Fruit fly (Drosophila melanogaster) whole organism, adult: ENCODE results near the gene CG10298.

Experiments
- CG11617 ChIP-seq: fragments of 200-800 bp; sonication (Bioruptor generic); optimal IDR thresholded peaks from 2 replicates; lab custom pipeline; 2017; ENCODE audit warnings: mild to moderate bottlenecking, missing biosample characterization, missing genetic modification reagents, missing genetic modification characterization
- CG12768 ChIP-seq: fragments of 200-800 bp; sonication (Bioruptor generic); optimal IDR thresholded peaks from 2 replicates; lab custom pipeline; 2017; ENCODE audit warnings: missing biosample characterization, missing genetic modification characterization, mild to moderate bottlenecking, moderate library complexity, missing genetic modification reagents
- CG14711 ChIP-seq: fragments of 200-800 bp; sonication (Bioruptor generic); optimal IDR thresholded peaks from 2 replicates; lab custom pipeline; 2018; ENCODE audit warnings: missing biosample characterization, mild to moderate bottlenecking, missing genetic modification characterization, moderate library complexity
- CG1620 ChIP-seq: fragments of 200-800 bp; sonication (Bioruptor generic); optimal IDR thresholded peaks from 2 replicates; lab custom pipeline; 2016; ENCODE audit warnings: missing biosample characterization, missing genetic modification characterization
- CG33017 ChIP-seq: fragments of 200-800 bp; sonication (Bioruptor generic); optimal IDR thresholded peaks from 2 replicates; lab custom pipeline; 2018; ENCODE audit warnings: missing biosample characterization, mild to moderate bottlenecking, missing genetic modification characterization, moderate library complexity
- CG5204 ChIP-seq: fragments of 200-800 bp; sonication (Bioruptor generic); optimal IDR thresholded peaks from 2 replicates; lab custom pipeline; 2016; ENCODE audit warnings: missing biosample characterization, missing genetic modification characterization
- CG7045 ChIP-seq: fragments of 200-800 bp; sonication (Bioruptor generic); optimal IDR thresholded peaks from 2 replicates; lab custom pipeline; 2017; ENCODE audit warnings: missing biosample characterization, mild to moderate bottlenecking, missing genetic modification characterization
- CG7101 ChIP-seq: fragments of 200-800 bp; sonication (Bioruptor generic); optimal IDR thresholded peaks from 2 replicates; lab custom pipeline; 2018; ENCODE audit warnings: missing biosample characterization, mild to moderate bottlenecking, missing genetic modification characterization, moderate library complexity
- Clk ChIP-seq: fragments of 200-800 bp; sonication (Bioruptor generic); optimal IDR thresholded peaks from 2 replicates; lab custom pipeline; 2017; ENCODE audit warnings: missing biosample characterization, missing genetic modification characterization
- Crg-1 ChIP-seq: fragments of 200-800 bp; sonication (Bioruptor generic); optimal IDR thresholded peaks from 2 replicates; lab custom pipeline; 2016; ENCODE audit warnings: missing biosample characterization, missing genetic modification characterization
- Hr96 ChIP-seq: fragments of 200-800 bp; sonication (Bioruptor generic); optimal IDR thresholded peaks from 2 replicates; lab custom pipeline; 2016; ENCODE audit warnings: missing biosample characterization, missing genetic modification characterization
- Mnt ChIP-seq: fragments of 200-800 bp; sonication (Bioruptor generic); optimal IDR thresholded peaks from 2 replicates; lab custom pipeline; 2016; ENCODE audit warnings: missing biosample characterization, mild to moderate bottlenecking, missing genetic modification characterization
- bab1 ChIP-seq: fragments of 200-800 bp; sonication (Bioruptor generic); optimal IDR thresholded peaks from 3 replicates; lab custom pipeline; 2019; ENCODE audit warnings: missing biosample characterization, mild to moderate bottlenecking, missing genetic modification characterization, moderate library complexity
- cic ChIP-seq: fragments of 200-800 bp; sonication (Bioruptor generic); optimal IDR thresholded peaks from 2 replicates; lab custom pipeline; 2017; ENCODE audit warnings: missing biosample characterization, mild to moderate bottlenecking, missing genetic modification characterization, moderate library complexity
- cnc ChIP-seq, 2 experiments: fragments of >200 bp; optimal IDR thresholded peaks; 2 replicates each; lab custom pipeline; 2017
- kay ChIP-seq: fragments of 200-800 bp; sonication (Bioruptor generic); peaks from one replicate; lab custom pipeline; 2016; ENCODE audit warnings: missing biosample characterization, missing genetic modification characterization, borderline replicate concordance
- ovo ChIP-seq: fragments of 200-800 bp; sonication (Bioruptor generic); optimal IDR thresholded peaks from 2 replicates; lab custom pipeline; 2016; ENCODE audit warnings: missing biosample characterization, missing genetic modification characterization
- pad ChIP-seq: fragments of 200-800 bp; sonication (Bioruptor generic); optimal IDR thresholded peaks from 3 replicates; lab custom pipeline; 2017; ENCODE audit warnings: missing biosample characterization, missing genetic modification characterization, mild to moderate bottlenecking, moderate library complexity, missing genetic modification reagents
- tj ChIP-seq: fragments of 200-800 bp; sonication (Bioruptor generic); optimal IDR thresholded peaks from 3 replicates; lab custom pipeline; 2017; ENCODE audit warnings: missing biosample characterization, mild to moderate bottlenecking, missing genetic modification characterization, moderate library complexity
- toe ChIP-seq: fragments of 200-800 bp; sonication (Bioruptor generic); optimal IDR thresholded peaks from 2 replicates; lab custom pipeline; 2016; ENCODE audit warnings: missing biosample characterization, missing genetic modification characterization

Gene CG10298

dm6 chr3R:6304947-6305346 lies 37.9 kb upstream of the CG10298 start, which contains the start of gene Osi16:
Osi16 (plus strand) TSS chr3R:6305247.
- TF ChIP-seq Crg-1 (GFP tag; lab: Kevin White, UChicago) (no peak), CG7101 (tag; lab: Kevin White, UChicago) (no peak), CG7045 (no peak), CG5204 (GFP tag; lab: Kevin White, UChicago) (no peak), Clk (no peak), toe (no peak), tj (GFP tag; lab: Kevin White, UChicago) (no peak), cic (no peak), bab1 (GFP tag; lab: Kevin White, UChicago) (no peak), ovo (GFP tag; lab: Kevin White, UChicago) (no peak), Hr96 (no peak), CG12768 (GFP tag; lab: Kevin White, UChicago) (no peak), kay (GFP tag; lab: Kevin White, UChicago) (no peak), CG14711 (tag; lab: Kevin White, UChicago) (no peak)

DNA sequence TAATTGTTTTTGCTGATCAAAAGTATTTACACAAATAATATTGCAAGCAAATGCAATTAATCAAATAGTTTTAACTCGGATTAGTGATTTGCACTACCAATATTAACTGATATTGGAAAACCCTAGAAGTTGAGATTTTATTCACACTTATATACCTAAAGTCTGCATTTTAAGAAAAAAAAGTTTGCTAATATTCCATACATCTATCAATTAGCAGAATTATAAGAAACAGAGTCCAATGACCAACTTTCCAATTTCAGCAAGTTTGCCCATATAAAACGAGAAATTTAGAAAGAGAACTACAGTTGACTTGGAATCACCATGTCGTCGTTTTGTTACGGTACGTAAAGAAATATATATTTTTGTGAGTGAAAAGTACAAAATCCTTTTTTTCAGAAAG lies 36.2 kb upstream of the CG10298 start, which contains the start of gene CG46026:
CG46026 (plus strand) TSS at position 301 of the 400 bp plus-strand sequence.
- TF ChIP-seq bab1 (GFP tag; lab: Kevin White, UChicago) = no peak

DNA sequence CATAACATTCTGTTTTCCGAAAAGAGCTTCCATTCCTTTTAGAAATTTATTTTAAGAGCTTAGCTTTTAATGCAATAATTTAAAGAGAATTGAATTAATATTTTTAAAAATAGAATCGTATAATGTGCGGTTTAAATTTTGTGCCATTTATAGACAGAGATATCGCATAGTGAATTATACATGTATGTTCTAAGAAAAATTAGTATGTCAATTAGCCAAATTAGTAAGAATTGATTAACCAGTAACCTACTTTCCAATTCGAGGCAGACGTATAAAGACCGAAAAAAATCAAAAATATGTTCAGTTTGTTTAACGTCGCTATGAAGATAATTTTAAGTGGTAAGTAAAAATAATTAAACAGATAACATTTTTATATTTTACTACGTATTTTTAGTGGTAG lies 33.1 kb upstream of the CG10298 start, which contains the start of gene CG31560:
CG31560 (plus strand) TSS at position 301 of the 400 bp plus-strand sequence.
- TF ChIP-seq cic = no peak
- no peak for TF ChIP-seq bab1 (GFP tag; lab: Kevin White, UChicago)
- no peak for TF ChIP-seq tj (GFP tag; lab: Kevin White, UChicago)
- no peak for TF ChIP-seq pad (GFP tag; lab: Kevin White, UChicago)
- no peak for TF ChIP-seq Mnt (GFP tag; lab: Kevin White, UChicago)
- no peak for TF ChIP-seq CG7101 (tag; lab: Kevin White, UChicago)
- no peak for TF ChIP-seq CG5204 (GFP tag; lab: Kevin White, UChicago)
- no peak for TF ChIP-seq CG14711 (tag; lab: Kevin White, UChicago)
- no peak for TF ChIP-seq CG12768 (GFP tag; lab: Kevin White, UChicago)
- no peak for TF ChIP-seq CG11617
- no peak for TF ChIP-seq Hr96
- TF ChIP-seq CG33017 (tag; lab: Kevin White, UChicago) = no peak
- no peak for TF ChIP-seq Crg-1 (GFP tag; lab: Kevin White, UChicago)
- no peak for TF ChIP-seq CG1620 (GFP tag; lab: Kevin White, UChicago)
- TF ChIP-seq ovo (GFP tag; lab: Kevin White, UChicago) = no peak

DNA sequence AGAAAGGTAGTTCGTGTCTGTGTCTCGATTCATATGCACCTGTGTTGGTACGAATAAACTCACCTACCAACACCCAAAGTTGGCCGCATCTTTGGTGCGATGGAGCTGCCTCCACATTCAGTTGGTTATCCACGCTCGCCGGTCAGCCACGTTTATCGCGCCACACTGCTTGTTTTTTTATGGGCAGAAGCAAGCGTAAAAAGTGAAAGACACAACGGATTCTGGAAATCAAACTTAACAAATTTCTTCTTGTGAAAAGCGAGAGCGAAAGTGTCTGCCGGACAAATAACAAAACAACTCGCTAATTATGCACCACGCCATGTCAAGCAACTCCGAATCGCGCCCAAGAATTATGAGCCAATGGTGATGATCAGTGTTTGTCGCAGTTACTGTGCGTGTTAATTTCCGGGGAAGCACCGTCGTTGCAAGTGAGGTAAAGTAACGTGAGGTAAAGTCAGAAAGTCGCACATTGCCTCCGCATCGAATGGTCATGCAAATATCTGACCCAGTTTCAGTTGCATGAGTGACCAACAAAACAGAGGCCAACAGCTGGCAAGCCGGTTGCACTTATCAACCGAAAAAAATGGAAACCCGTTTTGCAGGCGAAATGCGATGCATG lies 31.1 kb upstream of the CG10298 start, which contains the start of gene Osi17:
Osi17 (plus strand) TSS at position 132 of the 619 bp plus-strand sequence.
- TF ChIP-seq Mnt (GFP tag; lab: Kevin White, UChicago) (no peak), Crg-1 (GFP tag; lab: Kevin White, UChicago) (no peak), CG7101 (tag; lab: Kevin White, UChicago) (no peak), CG7045 (no peak), CG5204 (GFP tag; lab: Kevin White, UChicago) (no peak), Clk (no peak), CG11617 (no peak), toe (no peak), CG12768 (GFP tag; lab: Kevin White, UChicago) (no peak), ovo (GFP tag; lab: Kevin White, UChicago) (no peak), CG1620 (GFP tag; lab: Kevin White, UChicago) (no peak), CG14711 (tag; lab: Kevin White, UChicago) (no peak), cnc (optimal IDR thresholded peaks at IDR 0.05; lab: Kevin White, UChicago) (no peak)

- TF ChIP-seq Mnt (GFP tag; lab: Kevin White, UChicago) = no peak
- TF ChIP-seq bab1 (GFP tag; lab: Kevin White, UChicago) = no peak
- no peak for TF ChIP-seq tj (GFP tag; lab: Kevin White, UChicago)
- no peak for TF ChIP-seq CG33017 (tag; lab: Kevin White, UChicago)
- no peak for TF ChIP-seq Hr96
- no peak for TF ChIP-seq CG5204 (GFP tag; lab: Kevin White, UChicago)
These were observed 27.7 kb upstream of the CG10298 start for dm6 chr3R:6315078-6315477.

DNA sequence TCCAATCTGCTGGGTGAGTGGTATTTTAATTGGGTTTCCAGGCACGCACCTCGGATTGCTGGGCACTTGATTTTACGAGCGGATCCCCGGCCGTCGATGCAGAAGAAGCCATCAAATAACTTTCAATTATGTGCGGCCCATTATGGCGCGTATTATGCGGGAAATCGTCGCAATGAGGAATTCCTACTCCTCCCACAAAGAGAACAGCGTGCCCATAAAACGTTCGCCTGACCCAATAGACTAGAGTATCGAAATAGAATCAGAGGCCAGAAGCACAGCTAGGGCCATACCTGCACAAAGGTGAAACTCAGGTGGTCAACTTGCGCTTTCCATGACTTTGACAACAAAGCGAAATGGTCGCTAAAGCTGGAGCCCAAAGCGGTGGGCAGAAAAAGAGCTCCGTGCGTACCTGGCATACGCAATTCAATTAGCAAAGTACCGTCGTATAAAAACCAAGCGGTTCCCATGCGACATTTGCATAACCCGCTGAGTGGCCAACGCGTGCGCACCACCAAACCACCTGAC lies 13.0 kb upstream of the CG10298 start, which contains the start of gene Osi18:
Osi18 (plus strand) TSS at position 475 of the 525 bp plus-strand sequence.
- no peak for TF ChIP-seq CG7045
- TF ChIP-seq kay (GFP tag; lab: Kevin White, UChicago) = no peak
- no peak for TF ChIP-seq CG7101 (tag; lab: Kevin White, UChicago)
- TF ChIP-seq Hr96 = no peak
- no peak for TF ChIP-seq CG5204 (GFP tag; lab: Kevin White, UChicago)
- no peak for TF ChIP-seq cic
- no peak for TF ChIP-seq Clk
- no peak for TF ChIP-seq pad (GFP tag; lab: Kevin White, UChicago)
- no peak for TF ChIP-seq CG14711 (tag; lab: Kevin White, UChicago)
- no peak for TF ChIP-seq CG11617
- no peak for TF ChIP-seq toe
- TF ChIP-seq Mnt (GFP tag; lab: Kevin White, UChicago) = no peak
- TF ChIP-seq Crg-1 (GFP tag; lab: Kevin White, UChicago) = no peak
- TF ChIP-seq CG33017 (tag; lab: Kevin White, UChicago) = no peak
- no peak for TF ChIP-seq cnc (optimal IDR thresholded peaks at IDR 0.05; lab: Kevin White, UChicago)
- TF ChIP-seq ovo (GFP tag; lab: Kevin White, UChicago) = no peak
- no peak for TF ChIP-seq bab1 (GFP tag; lab: Kevin White, UChicago)
